Worm (Caenorhabditis elegans): Measurements from ENCODE around the gene nasp-2.

DNA sequence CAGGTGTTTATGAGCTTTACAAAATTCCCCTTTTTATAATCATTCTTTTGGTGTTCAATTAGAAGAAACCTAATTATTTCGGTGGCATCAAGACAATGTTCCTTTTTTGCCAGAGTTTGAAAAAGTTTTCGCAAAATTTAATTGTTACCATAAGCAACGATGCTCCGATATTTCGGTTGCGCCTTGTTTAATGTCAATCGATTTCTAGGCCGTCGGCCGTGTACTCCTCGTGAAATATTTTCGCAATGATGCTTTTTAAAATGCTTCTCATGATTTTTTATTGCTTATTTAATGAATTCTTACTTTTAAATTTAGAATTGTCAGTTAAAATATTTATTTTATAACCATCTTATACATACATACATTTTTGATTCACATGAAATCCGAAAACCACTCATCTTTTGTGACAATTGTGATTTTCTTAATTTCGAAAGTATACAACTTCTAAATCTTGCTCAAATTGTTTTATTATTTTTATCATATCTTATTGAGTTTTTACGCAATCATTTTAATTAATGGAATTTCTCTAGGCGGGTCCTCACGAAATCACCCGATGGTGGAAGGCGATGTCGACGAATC lies 1.1 kb upstream of the nasp-2 start, which contains the start of gene C50B6.3:
- TF ChIP-seq T22C8.4 (GFP tag; IDR thresholded peaks at IDR 0.05): peak; percentile 69
- no peak for TF ChIP-seq med-1 (GFP tag; optimal IDR thresholded peaks at IDR 0.05; ENCODE audit: insufficient read depth)
- TF ChIP-seq flt-1 (GFP tag; IDR thresholded peaks at IDR 0.05): no peak
- TF ChIP-seq ztf-29 (GFP tag; IDR thresholded peaks at IDR 0.05): no peak
- no peak for TF ChIP-seq tab-1 (GFP tag; IDR thresholded peaks at IDR 0.05)
- TF ChIP-seq klf-2 (GFP tag; conservative IDR thresholded peaks at IDR 0.05): no peak

Measured in whole organism, midembryonic.